Worm (Caenorhabditis elegans): ENCODE measurements around the gene F59A6.11.

The F59A6.11 gene

ce11 chrII:4981682-4982404, 16.7 kb downstream of the F59A6.11 start:
- TF ChIP-seq nhr-77 (tag; optimal IDR thresholded peaks at IDR 0.05) = no peak
- TF ChIP-seq nhr-43 (tag; optimal IDR thresholded peaks at IDR 0.05; ENCODE audit: poor library complexity, severe bottlenecking) = no peak
- peak; percentile 22 for TF ChIP-seq nhr-25 (tag; optimal IDR thresholded peaks at IDR 0.05)
- peak; percentile 83 for TF ChIP-seq elt-1 (tag; optimal IDR thresholded peaks at IDR 0.05)

ce11 chrII:4975311-4975710, 23.2 kb downstream of the F59A6.11 start:
- TF ChIP-seq ceh-82 (tag; optimal IDR thresholded peaks at IDR 0.05) (no peak), zag-1 (tag; optimal IDR thresholded peaks at IDR 0.05) (no peak), daf-12 (tag; optimal IDR thresholded peaks at IDR 0.05) (no peak), nhr-11 (tag; optimal IDR thresholded peaks at IDR 0.05) (no peak), nhr-28 (tag; optimal IDR thresholded peaks at IDR 0.05) (no peak), nhr-77 (tag; optimal IDR thresholded peaks at IDR 0.05) (no peak), ceh-28 (tag; optimal IDR thresholded peaks at IDR 0.05) (no peak), lin-39 (tag; optimal IDR thresholded peaks at IDR 0.05) (no peak)

- no peak for TF ChIP-seq lsy-12 (tag; optimal IDR thresholded peaks at IDR 0.05)
- no peak for TF ChIP-seq lin-39 (tag; optimal IDR thresholded peaks at IDR 0.05)
- no peak for TF ChIP-seq egl-5 (tag; optimal IDR thresholded peaks at IDR 0.05)
- no peak for TF ChIP-seq nhr-12 (tag; optimal IDR thresholded peaks at IDR 0.05)
- no peak for TF ChIP-seq ZK546.5 (tag; optimal IDR thresholded peaks at IDR 0.05)
- no peak for TF ChIP-seq elt-2 (tag; optimal IDR thresholded peaks at IDR 0.05)
- no peak for TF ChIP-seq nhr-43 (tag; optimal IDR thresholded peaks at IDR 0.05; ENCODE audit: poor library complexity, severe bottlenecking)
- TF ChIP-seq egl-27 (tag; optimal IDR thresholded peaks at IDR 0.05) = no peak
- TF ChIP-seq nhr-25 (tag; optimal IDR thresholded peaks at IDR 0.05) = no peak
- no peak for TF ChIP-seq ztf-11 (tag; optimal IDR thresholded peaks at IDR 0.05)
- no peak for TF ChIP-seq pqm-1 (tag; optimal IDR thresholded peaks at IDR 0.05)
- no peak for TF ChIP-seq snpc-4 (tag; optimal IDR thresholded peaks at IDR 0.05)
- no peak for TF ChIP-seq ceh-28 (tag; optimal IDR thresholded peaks at IDR 0.05)
- TF ChIP-seq nhr-28 (tag; optimal IDR thresholded peaks at IDR 0.05) = no peak
- TF ChIP-seq lin-15B (tag; optimal IDR thresholded peaks at IDR 0.05) = no peak
- no peak for TF ChIP-seq nhr-237 (tag; optimal IDR thresholded peaks at IDR 0.05)
- no peak for TF ChIP-seq hmg-11 (tag; optimal IDR thresholded peaks at IDR 0.05)
- no peak for TF ChIP-seq ceh-82 (tag; optimal IDR thresholded peaks at IDR 0.05)
Measured at ce11 chrII:4974448-4974951, 24.1 kb downstream of the F59A6.11 start.

DNA sequence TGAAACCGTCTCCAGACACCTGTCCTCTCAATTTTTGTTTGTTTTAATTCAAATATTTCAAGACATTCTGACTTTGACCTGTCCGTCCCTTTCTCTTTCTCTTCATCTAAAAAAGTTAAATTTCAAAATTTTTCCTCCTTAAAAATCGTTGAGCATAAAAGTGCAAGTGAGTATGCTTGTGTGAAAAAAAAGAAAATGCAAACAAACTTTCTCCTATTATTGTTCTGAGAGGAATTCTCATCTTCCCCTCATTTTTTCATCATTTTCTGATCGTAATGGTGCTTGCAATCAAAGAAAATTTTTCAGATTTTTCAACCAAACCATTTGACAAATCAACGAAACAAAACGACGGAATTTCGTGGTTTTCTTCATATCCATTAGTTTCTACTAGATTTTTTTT, 29.7 kb downstream of the F59A6.11 start, which contains the start of gene shc-2:
shc-2 (plus strand) TSS at position 301 of the 400 bp plus-strand sequence.
- TF ChIP-seq mdl-1 (tag; optimal IDR thresholded peaks at IDR 0.05) (no peak), hmg-11 (tag; optimal IDR thresholded peaks at IDR 0.05) (no peak), elt-1 (tag; optimal IDR thresholded peaks at IDR 0.05) (no peak), zag-1 (tag; optimal IDR thresholded peaks at IDR 0.05) (no peak)

- TF ChIP-seq nhr-76 (tag; optimal IDR thresholded peaks at IDR 0.05) = no peak
- no peak for TF ChIP-seq nhr-43 (tag; optimal IDR thresholded peaks at IDR 0.05; ENCODE audit: poor library complexity, severe bottlenecking)
- no peak for TF ChIP-seq ceh-9 (tag; optimal IDR thresholded peaks at IDR 0.05)
- TF ChIP-seq pha-4 (tag; optimal IDR thresholded peaks at IDR 0.05) = peak; percentile 6
- peak; percentile 86 for TF ChIP-seq elt-2 (tag; optimal IDR thresholded peaks at IDR 0.05)
Measured at ce11 chrII:4967636-4968035, 30.9 kb downstream of the F59A6.11 start.

ce11 chrII:4966576-4966975, 32.0 kb downstream of the F59A6.11 start:
- peak; percentile 88 for TF ChIP-seq elt-2 (tag; optimal IDR thresholded peaks at IDR 0.05)
- TF ChIP-seq pha-4 (tag; optimal IDR thresholded peaks at IDR 0.05) = no peak
- TF ChIP-seq aly-2 (tag; optimal IDR thresholded peaks at IDR 0.05) = no peak
- TF ChIP-seq snpc-4 (tag; optimal IDR thresholded peaks at IDR 0.05) = no peak
- peak; percentile 48 for TF ChIP-seq pqm-1 (tag; optimal IDR thresholded peaks at IDR 0.05)
- no peak for TF ChIP-seq R02D3.7 (tag; optimal IDR thresholded peaks at IDR 0.05)
- TF ChIP-seq zag-1 (tag; optimal IDR thresholded peaks at IDR 0.05) = no peak

- TF ChIP-seq nhr-23 (tag; optimal IDR thresholded peaks at IDR 0.05) = peak; percentile 35
- no peak for TF ChIP-seq sea-2 (GFP tag; optimal IDR thresholded peaks at IDR 0.05)
- no peak for TF ChIP-seq hmg-11 (tag; optimal IDR thresholded peaks at IDR 0.05)
- no peak for TF ChIP-seq fkh-10 (GFP tag; optimal IDR thresholded peaks at IDR 0.05)
- no peak for TF ChIP-seq fos-1 (tag; optimal IDR thresholded peaks at IDR 0.05)
- TF ChIP-seq nhr-67 (tag; optimal IDR thresholded peaks at IDR 0.05) = no peak
- no peak for TF ChIP-seq ceh-82 (tag; optimal IDR thresholded peaks at IDR 0.05)
- peak; percentile 95 for TF ChIP-seq elt-2 (tag; optimal IDR thresholded peaks at IDR 0.05)
- no peak for TF ChIP-seq egl-27 (tag; optimal IDR thresholded peaks at IDR 0.05)
- no peak for TF ChIP-seq ztf-4 (tag; optimal IDR thresholded peaks at IDR 0.05)
- no peak for TF ChIP-seq daf-12 (tag; optimal IDR thresholded peaks at IDR 0.05)
- TF ChIP-seq lsy-12 (tag; optimal IDR thresholded peaks at IDR 0.05) = no peak
- no peak for TF ChIP-seq nhr-25 (tag; optimal IDR thresholded peaks at IDR 0.05)
- peak; percentile 60 for TF ChIP-seq pqm-1 (tag; optimal IDR thresholded peaks at IDR 0.05)
- TF ChIP-seq mml-1 (tag; optimal IDR thresholded peaks at IDR 0.05) = no peak
- TF ChIP-seq mdl-1 (tag; optimal IDR thresholded peaks at IDR 0.05) = no peak
- TF ChIP-seq nfya-1 (tag; optimal IDR thresholded peaks at IDR 0.05; ENCODE audit: insufficient read depth) = no peak
- no peak for TF ChIP-seq aly-2 (tag; optimal IDR thresholded peaks at IDR 0.05)
- no peak for TF ChIP-seq lin-39 (tag; optimal IDR thresholded peaks at IDR 0.05)
- TF ChIP-seq lin-15B (tag; optimal IDR thresholded peaks at IDR 0.05) = no peak
- peak; percentile 65 for TF ChIP-seq nhr-76 (tag; optimal IDR thresholded peaks at IDR 0.05)
Measured at ce11 chrII:4960690-4961089, 37.9 kb downstream of the F59A6.11 start.

Measured in whole organism, L3 larva.